Worm (Caenorhabditis elegans) whole organism, L4 larva: ENCODE results near the gene F11C1.7.

ENCODE experiments used
- F49E8.2 ChIP-seq: sonication (generic microtip); optimal IDR thresholded peaks from 2 replicates; lab custom pipeline; 2016; ENCODE audit warnings: missing compliant biosample characterization, mild to moderate bottlenecking, missing genetic modification characterization, borderline replicate concordance
- T20F7.1 ChIP-seq: fragments of 200-800 bp; sonication (Bioruptor generic); optimal IDR thresholded peaks from 2 replicates; lab custom pipeline; 2018; ENCODE audit warnings: mild to moderate bottlenecking, missing genetic modification characterization, missing compliant biosample characterization
- T26A8.4 ChIP-seq: fragments of 200-800 bp; sonication (Bioruptor generic); IDR thresholded peaks from 2 replicates; pipeline ENCODE4 v1.3.6; 2022; ENCODE audit warnings: missing genetic modification characterization, missing compliant biosample characterization
- ZK546.5 ChIP-seq, 2 experiments: sonication (generic microtip); optimal IDR thresholded peaks; 2 replicates each; lab custom pipeline; 2017; ENCODE audit warnings: missing biosample characterization in 2 of 2, missing genetic modification characterization in 2 of 2
- aha-1 ChIP-seq: fragments of 150-350 bp; peaks from one replicate; lab custom pipeline; 2014; ENCODE audit warnings: missing biosample characterization, missing genetic modification characterization
- ama-1 ChIP-seq: fragments of 150-350 bp; optimal IDR thresholded peaks from 2 replicates; lab custom pipeline; 2014; ENCODE audit warnings: inconsistent platforms, mixed read lengths
- daf-12 ChIP-seq: fragments of 150-350 bp; optimal IDR thresholded peaks from 2 replicates; lab custom pipeline; 2014; ENCODE audit warnings: missing biosample characterization, missing genetic modification reagents, missing genetic modification characterization
- daf-16 ChIP-seq, 3 experiments: sonication (generic microtip); optimal IDR thresholded peaks; 2 replicates each; lab custom pipeline; 2016 to 2017; ENCODE audit warnings: missing genetic modification characterization in 3 of 3, missing genetic modification reagents in 3 of 3, mild to moderate bottlenecking in 2 of 3, missing compliant biosample characterization in 2 of 3, missing biosample characterization in 1 of 3, moderate library complexity in 1 of 3
- dpl-1 ChIP-seq: fragments of 150-350 bp; optimal IDR thresholded peaks from 2 replicates; lab custom pipeline; 2014; ENCODE audit warnings: missing biosample characterization, missing genetic modification reagents, missing genetic modification characterization
- duxl-1 ChIP-seq: sonication (generic microtip); optimal IDR thresholded peaks from 2 replicates; lab custom pipeline; 2016; ENCODE audit warnings: mild to moderate bottlenecking, missing genetic modification characterization, moderate library complexity, missing compliant biosample characterization; ENCODE audit not compliant: poor library complexity
- dve-1 ChIP-seq: sonication (generic microtip); optimal IDR thresholded peaks from 2 replicates; lab custom pipeline; 2017; ENCODE audit warnings: antibody characterized with exemption, mild to moderate bottlenecking, missing genetic modification characterization, missing compliant biosample characterization; ENCODE audit not compliant: insufficient read depth
- hif-1 ChIP-seq, 2 experiments: sonication (generic microtip); optimal IDR thresholded peaks; 2 replicates each; lab custom pipeline; 2016 to 2017; ENCODE audit warnings: missing compliant biosample characterization in 2 of 2, missing genetic modification characterization in 2 of 2, missing genetic modification reagents in 2 of 2, missing genotype in 2 of 2, mild to moderate bottlenecking in 1 of 2
- hlh-11 ChIP-seq: fragments of 200-800 bp; sonication (Bioruptor generic); optimal IDR thresholded peaks from 2 replicates; lab custom pipeline; 2018; ENCODE audit warnings: mild to moderate bottlenecking, missing genetic modification characterization, missing compliant biosample characterization
- hlh-30 ChIP-seq: sonication (generic microtip); optimal IDR thresholded peaks from 2 replicates; lab custom pipeline; 2017; ENCODE audit warnings: antibody characterized with exemption, mild to moderate bottlenecking, missing genetic modification characterization, missing compliant biosample characterization; ENCODE audit not compliant: insufficient read depth
- hmg-1.1 ChIP-seq: fragments of 200-800 bp; sonication (Bioruptor generic); IDR thresholded peaks from 2 replicates; pipeline ENCODE4 v1.3.6; 2022; ENCODE audit warnings: missing genetic modification reagents, missing genetic modification characterization, missing compliant biosample characterization
- lin-1 ChIP-seq: fragments of 200-800 bp; sonication (Bioruptor generic); IDR thresholded peaks from 2 replicates; pipeline ENCODE4 v1.3.6; 2022; ENCODE audit warnings: missing genetic modification reagents, missing genetic modification characterization, missing compliant biosample characterization
- lin-15B ChIP-seq: fragments of 150-350 bp; sonication (generic microtip); optimal IDR thresholded peaks from 3 replicates; lab custom pipeline; 2014; ENCODE audit warnings: missing biosample characterization, missing genetic modification characterization
- lin-39 ChIP-seq: fragments of 150-350 bp; optimal IDR thresholded peaks from 2 replicates; lab custom pipeline; 2014; ENCODE audit warnings: missing biosample characterization, missing genetic modification reagents, missing genetic modification characterization
- lsy-2 ChIP-seq, 2 experiments: fragments of 150-350 bp in 1 of 2; sonication (generic microtip) in 1 of 2; optimal IDR thresholded peaks; 2 replicates each; lab custom pipeline; 2014 to 2017; ENCODE audit warnings: missing biosample characterization in 2 of 2, missing genetic modification characterization in 2 of 2
- mdl-1 ChIP-seq, 2 experiments: fragments of 150-350 bp in 1 of 2; sonication (generic microtip) in 1 of 2; optimal IDR thresholded peaks; 2 replicates each; lab custom pipeline; 2014 to 2017; ENCODE audit warnings: missing biosample characterization in 2 of 2, missing genetic modification characterization in 2 of 2
- mdt-29 ChIP-seq: fragments of 200-800 bp; sonication (Bioruptor generic); IDR thresholded peaks from 2 replicates; pipeline ENCODE4 v1.3.6; 2022; ENCODE audit warnings: missing genetic modification reagents, missing genetic modification characterization, missing compliant biosample characterization
- mxl-2 ChIP-seq: fragments of 200-800 bp; sonication (Bioruptor generic); conservative IDR thresholded peaks from 2 replicates; pipeline ENCODE4 v1.3.6; 2022; ENCODE audit warnings: missing genetic modification reagents, missing genetic modification characterization, missing compliant biosample characterization
- nhr-10 ChIP-seq: fragments of 150-350 bp; optimal IDR thresholded peaks from 2 replicates; lab custom pipeline; 2014; ENCODE audit warnings: missing biosample characterization, missing genetic modification characterization
- nhr-11 ChIP-seq: fragments of 150-350 bp; optimal IDR thresholded peaks from 2 replicates; lab custom pipeline; 2014; ENCODE audit warnings: missing biosample characterization, missing genetic modification characterization
- nhr-111 ChIP-seq: fragments of 200-800 bp; sonication (Bioruptor generic); optimal IDR thresholded peaks from 2 replicates; lab custom pipeline; 2018; ENCODE audit warnings: mild to moderate bottlenecking, missing genetic modification characterization, missing compliant biosample characterization
- nhr-28 ChIP-seq: fragments of 150-350 bp; optimal IDR thresholded peaks from 2 replicates; lab custom pipeline; 2014; ENCODE audit warnings: missing biosample characterization, missing genetic modification characterization
- nhr-41 ChIP-seq: fragments of 200-800 bp; sonication (Bioruptor generic); IDR thresholded peaks from 2 replicates; pipeline ENCODE4 v1.3.6; 2022; ENCODE audit warnings: missing genetic modification reagents, missing genetic modification characterization, missing compliant biosample characterization
- nhr-76 ChIP-seq: fragments of 150-350 bp; optimal IDR thresholded peaks from 2 replicates; lab custom pipeline; 2014; ENCODE audit warnings: missing biosample characterization, missing genetic modification characterization
- php-3 ChIP-seq: fragments of 200-800 bp; sonication (Bioruptor generic); IDR thresholded peaks from 2 replicates; pipeline ENCODE4 v1.3.6; 2022; ENCODE audit warnings: missing genetic modification reagents, missing genetic modification characterization, missing compliant biosample characterization
- rbr-2 ChIP-seq: sonication (generic microtip); optimal IDR thresholded peaks from 2 replicates; lab custom pipeline; 2016; ENCODE audit warnings: missing genotype, missing genetic modification characterization, missing compliant biosample characterization
- skn-1 ChIP-seq: fragments of 150-350 bp; optimal IDR thresholded peaks from 2 replicates; lab custom pipeline; 2014; ENCODE audit warnings: missing biosample characterization, missing genetic modification characterization
- snpc-1.2 ChIP-seq: fragments of 200-800 bp; sonication (Bioruptor generic); IDR thresholded peaks from 2 replicates; pipeline ENCODE4 v1.3.6; 2022; ENCODE audit warnings: missing genetic modification reagents, missing genetic modification characterization, missing compliant biosample characterization
- snpc-4 ChIP-seq: fragments of 150-350 bp; optimal IDR thresholded peaks from 2 replicates; lab custom pipeline; 2014; ENCODE audit warnings: missing biosample characterization, missing genetic modification characterization
- spr-1 ChIP-seq: sonication (generic microtip); optimal IDR thresholded peaks from 2 replicates; lab custom pipeline; 2016; ENCODE audit warnings: mild to moderate bottlenecking, missing genetic modification characterization, missing compliant biosample characterization
- spr-3 ChIP-seq: fragments of 200-800 bp; sonication (Bioruptor generic); optimal IDR thresholded peaks from 2 replicates; lab custom pipeline; 2018; ENCODE audit warnings: mild to moderate bottlenecking, missing genetic modification characterization, missing compliant biosample characterization
- tag-97 ChIP-seq: fragments of 200-800 bp; sonication (Bioruptor generic); IDR thresholded peaks from 2 replicates; pipeline ENCODE4 v1.3.6; 2022; ENCODE audit warnings: missing genetic modification characterization, missing compliant biosample characterization
- tra-1 ChIP-seq: fragments of 200-800 bp; sonication (Bioruptor generic); IDR thresholded peaks from 2 replicates; pipeline ENCODE4 v1.3.6; 2022; ENCODE audit warnings: missing genetic modification reagents, missing genetic modification characterization, missing compliant biosample characterization
- unc-130 ChIP-seq: sonication (generic microtip); optimal IDR thresholded peaks from 2 replicates; lab custom pipeline; 2016; ENCODE audit warnings: missing genetic modification reagents, missing genetic modification characterization, missing compliant biosample characterization
- unc-39 ChIP-seq: sonication (generic microtip); optimal IDR thresholded peaks from 2 replicates; lab custom pipeline; 2017; ENCODE audit warnings: missing biosample characterization, missing genetic modification characterization
- zag-1 ChIP-seq: fragments of 150-350 bp; optimal IDR thresholded peaks from 2 replicates; lab custom pipeline; 2014; ENCODE audit warnings: missing biosample characterization, missing genetic modification characterization
- ztf-7 ChIP-seq: fragments of 150-350 bp; optimal IDR thresholded peaks from 2 replicates; lab custom pipeline; 2014; ENCODE audit warnings: missing biosample characterization, missing genetic modification characterization

The F11C1.7 gene

ce11 chrX:12975595-12976089 lies 13.5 kb upstream of the F11C1.7 start, which contains the start of gene ppk-3 (continued):
- no peak for TF ChIP-seq nhr-41 (GFP tag; lab: Robert Waterston, UW)
- no peak for TF ChIP-seq unc-130 (GFP tag; lab: Kevin White, UChicago)
- TF ChIP-seq T20F7.1 (GFP tag; lab: Kevin White, UChicago), result no peak
- TF ChIP-seq lin-39 (tag; lab: Kevin White, UChicago), result no peak
- TF ChIP-seq hlh-11, result peak; percentile 85
- TF ChIP-seq skn-1, result no peak
- peak; percentile 62 for TF ChIP-seq rbr-2 (tag; lab: Kevin White, UChicago)
- TF ChIP-seq php-3 (GFP tag; lab: Robert Waterston, UW), result no peak
- TF ChIP-seq duxl-1 (tag; lab: Kevin White, UChicago), result peak; percentile 25
- TF ChIP-seq nhr-11 (tag; lab: Kevin White, UChicago), result peak; percentile 76
- peak; percentile 48; the same call in 1 of the 2 replicates for TF ChIP-seq tra-1 (GFP tag; lab: Robert Waterston, UW)
- no peak for TF ChIP-seq ZK546.5 (tag; optimal IDR thresholded peaks at IDR 0.05; lab: Kevin White, UChicago)
- TF ChIP-seq nhr-111 (GFP tag; lab: Kevin White, UChicago), result no peak
- TF ChIP-seq lsy-2 (tag; optimal IDR thresholded peaks at IDR 0.05; lab: Kevin White, UChicago), result peak; percentile 8 to 81
- peak in 1 of 2 experiments; percentile 75 for TF ChIP-seq mdl-1 (tag; optimal IDR thresholded peaks at IDR 0.05; lab: Kevin White, UChicago)
- 0 out of 2 replicates have a peak, but pooled peaks have one; percentile 13 for TF ChIP-seq lin-1 (GFP tag; lab: Robert Waterston, UW)
- no peak for TF ChIP-seq unc-39 (tag; lab: Kevin White, UChicago)
- TF ChIP-seq ama-1 (lab: Kevin White, UChicago), result no peak
- no peak for TF ChIP-seq nhr-76 (tag; lab: Kevin White, UChicago)
- TF ChIP-seq daf-12 (tag; lab: Kevin White, UChicago), result no peak
- TF ChIP-seq zag-1 (tag; lab: Kevin White, UChicago), result no peak
- TF ChIP-seq hlh-30 (tag; lab: Kevin White, UChicago), result peak; percentile 81
- TF ChIP-seq tag-97 (GFP tag; lab: Robert Waterston, UW), result no peak
- TF ChIP-seq lin-15B (tag; lab: Kevin White, UChicago), result no peak
- TF ChIP-seq snpc-1.2 (GFP tag; lab: Robert Waterston, UW), result no peak
- TF ChIP-seq spr-1 (tag; lab: Kevin White, UChicago), result peak; percentile 9
- peak; percentile 58; the same call in 1 of the 2 replicates for TF ChIP-seq T26A8.4 (GFP tag; lab: Robert Waterston, UW)
- TF ChIP-seq ztf-7 (tag; lab: Kevin White, UChicago), result no peak
- peak; percentile 72 for TF ChIP-seq dpl-1 (GFP tag; lab: Kevin White, UChicago)
- peak; percentile 98 for TF ChIP-seq aha-1 (tag; lab: Kevin White, UChicago)
- TF ChIP-seq hif-1 (tag; optimal IDR thresholded peaks at IDR 0.05; lab: Kevin White, UChicago), result peak in 1 of 2 experiments; percentile 46
- TF ChIP-seq mdt-29 (GFP tag; lab: Robert Waterston, UW), result no peak
- peak; percentile 73 for TF ChIP-seq hmg-1.1 (GFP tag; lab: Robert Waterston, UW)
- TF ChIP-seq nhr-10 (tag; lab: Kevin White, UChicago), result no peak
- TF ChIP-seq daf-16 (GFP tag; optimal IDR thresholded peaks at IDR 0.05; lab: Kevin White, UChicago), result peak in 1 of 2 experiments; percentile 60
- peak; percentile 47 for TF ChIP-seq daf-16 (tag; optimal IDR thresholded peaks at IDR 0.05; lab: Kevin White, UChicago)
- no peak for TF ChIP-seq spr-3 (GFP tag; lab: Kevin White, UChicago)
- TF ChIP-seq snpc-4 (tag; lab: Kevin White, UChicago), result no peak
- TF ChIP-seq dve-1 (tag; lab: Kevin White, UChicago), result peak; percentile 75
- TF ChIP-seq mxl-2 (GFP tag; lab: Robert Waterston, UW), result no peak
- TF ChIP-seq F49E8.2 (tag; lab: Kevin White, UChicago), result no peak
- peak; percentile 70 for TF ChIP-seq nhr-28
